Fruit fly (Drosophila melanogaster) whole organism, embryonic: ENCODE data around the gene CG10214.

Source experiments
- Ada2b ChIP-seq: fragments of 200-800 bp; sonication (Bioruptor generic); IDR thresholded peaks from 2 replicates; pipeline ENCODE4 v1.3.6; 2022; ENCODE audit warnings: missing biosample characterization, missing genetic modification characterization
- Asciz ChIP-seq: fragments of 200-800 bp; sonication (Bioruptor generic); optimal IDR thresholded peaks from 2 replicates; lab custom pipeline; 2017; ENCODE audit warnings: missing biosample characterization, mild to moderate bottlenecking, missing genetic modification characterization, missing genetic modification reagents
- CG10366 ChIP-seq: fragments of 200-800 bp; sonication (Bioruptor generic); IDR thresholded peaks from 2 replicates; pipeline ENCODE4 v1.3.6; 2022; ENCODE audit warnings: missing biosample characterization, missing genetic modification characterization
- CG11085 ChIP-seq: fragments of 200-800 bp; sonication (Bioruptor generic); IDR thresholded peaks from 2 replicates; pipeline ENCODE4 v1.3.6; 2022; ENCODE audit warnings: missing biosample characterization, missing genetic modification characterization
- CG11723 ChIP-seq: fragments of 200-800 bp; sonication (Bioruptor generic); optimal IDR thresholded peaks from 2 replicates; lab custom pipeline; 2017; ENCODE audit warnings: missing biosample characterization, mild to moderate bottlenecking, missing genetic modification characterization
- CG12155 ChIP-seq: fragments of 200-800 bp; sonication (Bioruptor generic); optimal IDR thresholded peaks from 3 replicates; lab custom pipeline; 2016; ENCODE audit warnings: missing biosample characterization, missing genetic modification characterization
- CG12219 ChIP-seq: fragments of 200-800 bp; sonication (Bioruptor generic); optimal IDR thresholded peaks from 3 replicates; lab custom pipeline; 2018; ENCODE audit warnings: missing biosample characterization, mild to moderate bottlenecking, missing genetic modification characterization
- CG12236 ChIP-seq: fragments of 200-800 bp; sonication (Bioruptor generic); optimal IDR thresholded peaks from 2 replicates; lab custom pipeline; 2016; ENCODE audit warnings: missing biosample characterization, missing genetic modification characterization
- CG12744 ChIP-seq: fragments of 200-800 bp; sonication (Bioruptor generic); optimal IDR thresholded peaks from 2 replicates; lab custom pipeline; 2016; ENCODE audit warnings: missing biosample characterization, missing genetic modification characterization
- CG13296 ChIP-seq: fragments of 200-800 bp; sonication (Bioruptor generic); optimal IDR thresholded peaks from 3 replicates; lab custom pipeline; 2018; ENCODE audit warnings: missing biosample characterization, mild to moderate bottlenecking, missing genetic modification characterization
- CG14667 ChIP-seq: fragments of 200-800 bp; sonication (Bioruptor generic); IDR thresholded peaks from 2 replicates; pipeline ENCODE4 v1.3.6; 2022; ENCODE audit warnings: missing biosample characterization, missing genetic modification characterization
- CG16779 ChIP-seq: fragments of 200-800 bp; sonication (Bioruptor generic); IDR thresholded peaks from 2 replicates; pipeline ENCODE4 v1.3.6; 2022; ENCODE audit warnings: missing biosample characterization, missing genetic modification characterization
- CG2678 ChIP-seq: fragments of 200-800 bp; sonication (Bioruptor generic); optimal IDR thresholded peaks from 3 replicates; lab custom pipeline; 2019; ENCODE audit warnings: missing biosample characterization, mild to moderate bottlenecking, missing genetic modification characterization, moderate library complexity
- CG3065 ChIP-seq: fragments of 200-800 bp; sonication (Bioruptor generic); optimal IDR thresholded peaks from 2 replicates; lab custom pipeline; 2016; ENCODE audit warnings: missing biosample characterization, missing genetic modification characterization
- CG6683 ChIP-seq: fragments of 200-800 bp; sonication (Bioruptor generic); optimal IDR thresholded peaks from 2 replicates; lab custom pipeline; 2017; ENCODE audit warnings: missing biosample characterization, mild to moderate bottlenecking, missing genetic modification characterization, missing genetic modification reagents
- CG7963 ChIP-seq: fragments of 200-800 bp; sonication (Bioruptor generic); IDR thresholded peaks from 3 replicates; pipeline ENCODE4 v1.3.6; 2022; ENCODE audit warnings: missing biosample characterization, missing genetic modification characterization; ENCODE audit not compliant: partially characterized antibody
- CG8478 ChIP-seq: fragments of >200 bp; optimal IDR thresholded peaks from 2 replicates; lab custom pipeline; 2018
- CG9609 ChIP-seq: fragments of 200-800 bp; sonication (Bioruptor generic); optimal IDR thresholded peaks from 3 replicates; lab custom pipeline; 2016; ENCODE audit warnings: missing biosample characterization, missing genetic modification characterization
- CG9727 ChIP-seq: fragments of 200-800 bp; sonication (Bioruptor generic); optimal IDR thresholded peaks from 3 replicates; lab custom pipeline; 2017; ENCODE audit warnings: missing biosample characterization, mild to moderate bottlenecking, missing genetic modification characterization
- Chrac-16 ChIP-seq: fragments of 200-800 bp; sonication (Bioruptor generic); optimal IDR thresholded peaks from 3 replicates; lab custom pipeline; 2016; ENCODE audit warnings: missing biosample characterization, missing genetic modification characterization
- CrebB ChIP-seq: fragments of 200-800 bp; sonication (Bioruptor generic); optimal IDR thresholded peaks from 3 replicates; lab custom pipeline; 2018; ENCODE audit warnings: missing biosample characterization, mild to moderate bottlenecking, missing genetic modification characterization
- Dek ChIP-seq: fragments of 200-800 bp; sonication (Bioruptor generic); optimal IDR thresholded peaks from 3 replicates; lab custom pipeline; 2019; ENCODE audit warnings: missing biosample characterization, mild to moderate bottlenecking, missing genetic modification characterization, moderate library complexity
- Kr ChIP-seq: fragments of 200-800 bp; sonication (Bioruptor generic); optimal IDR thresholded peaks from 2 replicates; lab custom pipeline; 2017; ENCODE audit warnings: missing biosample characterization, mild to moderate bottlenecking, missing genetic modification characterization
- Lim3 ChIP-seq: fragments of 200-800 bp; sonication (Bioruptor generic); IDR thresholded peaks from 2 replicates; pipeline ENCODE4 v1.3.6; 2022; ENCODE audit warnings: missing biosample characterization, missing genetic modification characterization
- NfI ChIP-seq: fragments of 200-800 bp; sonication (Bioruptor generic); optimal IDR thresholded peaks from 3 replicates; lab custom pipeline; 2018; ENCODE audit warnings: missing biosample characterization, mild to moderate bottlenecking, missing genetic modification characterization, moderate library complexity
- btn ChIP-seq: fragments of 200-800 bp; sonication (Bioruptor generic); optimal IDR thresholded peaks from 2 replicates; lab custom pipeline; 2016; ENCODE audit warnings: missing biosample characterization, missing genetic modification characterization
- croc ChIP-seq: fragments of 200-800 bp; sonication (Bioruptor generic); conservative IDR thresholded peaks from 3 replicates; pipeline ENCODE4 v1.3.6; 2022; ENCODE audit warnings: missing biosample characterization, missing genetic modification characterization
- fd64A ChIP-seq: fragments of 200-800 bp; sonication (Bioruptor generic); optimal IDR thresholded peaks from 3 replicates; lab custom pipeline; 2018; ENCODE audit warnings: missing biosample characterization, mild to moderate bottlenecking, missing genetic modification characterization
- ftz-f1 ChIP-seq: fragments of 200-800 bp; sonication (Bioruptor generic); optimal IDR thresholded peaks from 2 replicates; lab custom pipeline; 2016; ENCODE audit warnings: missing biosample characterization, missing genetic modification characterization
- gem ChIP-seq: fragments of 200-800 bp; sonication (Bioruptor generic); optimal IDR thresholded peaks from 2 replicates; lab custom pipeline; 2019; ENCODE audit warnings: missing biosample characterization, mild to moderate bottlenecking, missing genetic modification characterization, moderate library complexity
- gfzf ChIP-seq: fragments of 200-800 bp; sonication (Bioruptor generic); optimal IDR thresholded peaks from 2 replicates; lab custom pipeline; 2016; ENCODE audit warnings: missing biosample characterization, mild to moderate bottlenecking, missing genetic modification characterization, moderate library complexity
- hb ChIP-seq: fragments of 200-800 bp; sonication (Bioruptor generic); IDR thresholded peaks from 3 replicates; pipeline ENCODE4 v1.3.6; 2022; ENCODE audit warnings: missing biosample characterization, missing genetic modification characterization; ENCODE audit not compliant: partially characterized antibody
- nerfin-1 ChIP-seq: fragments of 200-800 bp; sonication (Bioruptor generic); optimal IDR thresholded peaks from 3 replicates; lab custom pipeline; 2019; ENCODE audit warnings: missing biosample characterization, mild to moderate bottlenecking, missing genetic modification characterization, moderate library complexity
- nom ChIP-seq: fragments of 200-800 bp; sonication (Bioruptor generic); optimal IDR thresholded peaks from 2 replicates; lab custom pipeline; 2017; ENCODE audit warnings: missing biosample characterization, missing genetic modification characterization, mild to moderate bottlenecking, moderate library complexity, missing genetic modification reagents
- oc ChIP-seq: fragments of 200-800 bp; sonication (Bioruptor generic); optimal IDR thresholded peaks from 2 replicates; lab custom pipeline; 2018; ENCODE audit warnings: missing biosample characterization, mild to moderate bottlenecking, missing genetic modification characterization, moderate library complexity
- onecut ChIP-seq: fragments of 200-800 bp; sonication (Bioruptor generic); IDR thresholded peaks from 2 replicates; pipeline ENCODE4 v1.3.6; 2022; ENCODE audit warnings: missing biosample characterization, missing genetic modification characterization
- org-1 ChIP-seq: fragments of 200-800 bp; sonication (Bioruptor generic); optimal IDR thresholded peaks from 2 replicates; lab custom pipeline; 2017; ENCODE audit warnings: missing biosample characterization, missing genetic modification characterization
- pb ChIP-seq: fragments of 200-800 bp; sonication (Bioruptor generic); optimal IDR thresholded peaks from 3 replicates; lab custom pipeline; 2016; ENCODE audit warnings: missing biosample characterization, missing genetic modification characterization
- pfk ChIP-seq: fragments of 200-800 bp; sonication (Bioruptor generic); optimal IDR thresholded peaks from 2 replicates; lab custom pipeline; 2018; ENCODE audit warnings: missing biosample characterization, mild to moderate bottlenecking, missing genetic modification characterization, moderate library complexity
- pnt ChIP-seq: fragments of 200-800 bp; sonication (Bioruptor generic); optimal IDR thresholded peaks from 3 replicates; lab custom pipeline; 2016; ENCODE audit warnings: missing biosample characterization, missing genetic modification characterization
- prd ChIP-seq, 3 experiments: fragments of >200 bp in 2 of 3; fragments of 200-800 bp in 1 of 3; sonication (Bioruptor generic) in 1 of 3; optimal IDR thresholded peaks in 2 of 3; IDR thresholded peaks in 1 of 3; 2 replicates in 2 of 3; 3 replicates in 1 of 3; pipeline versions ENCODE4 v1.3.6 to Lab custom; 2017 to 2022; ENCODE audit warnings: missing biosample characterization in 1 of 3, missing genetic modification characterization in 1 of 3
- rib ChIP-seq: fragments of 200-800 bp; sonication (Bioruptor generic); IDR thresholded peaks from 2 replicates; pipeline ENCODE4 v1.3.6; 2022; ENCODE audit warnings: missing biosample characterization, missing genetic modification characterization
- sc ChIP-seq, 3 experiments: fragments of >200 bp in 2 of 3; fragments of 200-800 bp in 1 of 3; sonication (Bioruptor generic) in 1 of 3; optimal IDR thresholded peaks; 2 replicates in 2 of 3; 3 replicates in 1 of 3; lab custom pipeline; 2017; ENCODE audit warnings: mild to moderate bottlenecking in 1 of 3, missing biosample characterization in 1 of 3, missing genetic modification characterization in 1 of 3, missing genetic modification reagents in 1 of 3
- schlank ChIP-seq: fragments of 200-800 bp; sonication (Bioruptor generic); optimal IDR thresholded peaks from 2 replicates; lab custom pipeline; 2018; ENCODE audit warnings: missing biosample characterization, mild to moderate bottlenecking, missing genetic modification characterization
- sens ChIP-seq: fragments of 200-800 bp; sonication (Bioruptor generic); peaks from one replicate; lab custom pipeline; 2016; ENCODE audit warnings: missing biosample characterization, missing genetic modification characterization
- tna ChIP-seq: fragments of 200-800 bp; sonication (Bioruptor generic); IDR thresholded peaks from 2 replicates; pipeline ENCODE4 v1.3.6; 2022; ENCODE audit warnings: missing biosample characterization, missing genetic modification characterization; ENCODE audit not compliant: partially characterized antibody
- trem ChIP-seq: fragments of 200-800 bp; optimal IDR thresholded peaks from 3 replicates; lab custom pipeline; 2019; ENCODE audit warnings: missing biosample characterization, mild to moderate bottlenecking, missing genetic modification characterization, moderate library complexity
- zfh1 ChIP-seq: fragments of 200-800 bp; sonication (Bioruptor generic); IDR thresholded peaks from 3 replicates; pipeline ENCODE4 v1.3.6; 2022; ENCODE audit warnings: missing biosample characterization, missing genetic modification characterization

CG10214 gene

dm6 chr3R:23729632-23730471, 37.4 kb downstream of the CG10214 start (continued):
- TF ChIP-seq Kr (GFP tag; lab: Kevin White, UChicago) (no peak), zfh1 (no peak), schlank (no peak), gem (tag; lab: Kevin White, UChicago) (no peak), CG10366 (GFP tag; lab: Robert Waterston, UW) (no peak), CG7963 (GFP tag; lab: Robert Waterston, UW) (peak; percentile 58; the same call in 2 of the 3 replicates), CG16779 (no peak), Lim3 (GFP tag; lab: Robert Waterston, UW) (no peak), CG12236 (GFP tag; lab: Kevin White, UChicago) (no peak), prd (optimal IDR thresholded peaks at IDR 0.05; lab: Kevin White, UChicago) (no peak), prd (GFP tag; IDR thresholded peaks at IDR 0.05; lab: Robert Waterston, UW) (0 out of 3 replicates have a peak, but pooled peaks have one; percentile 38), oc (tag; lab: Kevin White, UChicago) (no peak), nerfin-1 (tag; lab: Kevin White, UChicago) (peak; percentile 65), gfzf (no peak), sens (GFP tag; lab: Kevin White, UChicago) (peak; percentile 72), pb (GFP tag; lab: Kevin White, UChicago) (no peak), CG11085 (no peak), CG12155 (GFP tag; lab: Kevin White, UChicago) (no peak), CG3065 (no peak), btn (GFP tag; lab: Kevin White, UChicago) (no peak), CG6683 (no peak), nom (peak; percentile 61), pfk (GFP tag; lab: Kevin White, UChicago) (peak; percentile 12), CG8478 (lab: Kevin White, UChicago) (no peak), rib (GFP tag; lab: Robert Waterston, UW) (peak; percentile 93), Ada2b (GFP tag; lab: Robert Waterston, UW) (no peak), CG9609 (GFP tag; lab: Kevin White, UChicago) (no peak), Dek (tag; lab: Kevin White, UChicago) (peak; percentile 24), CG12219 (peak; percentile 45), fd64A (GFP tag; lab: Kevin White, UChicago) (no peak), Asciz (GFP tag; lab: Kevin White, UChicago) (no peak), croc (GFP tag; lab: Robert Waterston, UW) (no peak), trem (no peak), CG9727 (no peak), sc (optimal IDR thresholded peaks at IDR 0.05; lab: Kevin White, UChicago) (no peak), sc (GFP tag; optimal IDR thresholded peaks at IDR 0.05; lab: Kevin White, UChicago) (no peak), ftz-f1 (peak; percentile 44), CG13296 (peak; percentile 52), Chrac-16 (GFP tag; lab: Kevin White, UChicago) (no peak), NfI (GFP tag; lab: Kevin White, UChicago) (no peak), pnt (GFP tag; lab: Kevin White, UChicago) (no peak), CG2678 (tag; lab: Kevin White, UChicago) (peak; percentile 33), CrebB (tag; lab: Kevin White, UChicago) (peak; percentile 25), CG11723 (GFP tag; lab: Kevin White, UChicago) (no peak), org-1 (no peak), hb (GFP tag; lab: Robert Waterston, UW) (peak; percentile 53; the same call in 1 of the 3 replicates), onecut (GFP tag; lab: Robert Waterston, UW) (peak; percentile 19; the same call in 1 of the 2 replicates), CG12744 (GFP tag; lab: Kevin White, UChicago) (peak; percentile 7), tna (GFP tag; lab: Robert Waterston, UW) (peak; percentile 81), CG14667 (GFP tag; lab: Robert Waterston, UW) (no peak)
